Fruit fly (Drosophila melanogaster): ENCODE data around the gene CG16984.

The CG16984 gene

dm6 chr3L:2552116-2552843 is 43.3 kb upstream of the CG16984 start (continued):
- TF ChIP-seq CG3032 (tag; optimal IDR thresholded peaks at IDR 0.05) (peak; percentile 97), Lpt (GFP tag; optimal IDR thresholded peaks at IDR 0.05) (peak; percentile 65), CG6854 (GFP tag; optimal IDR thresholded peaks at IDR 0.05) (peak; percentile 74), fd85E (GFP tag; optimal IDR thresholded peaks at IDR 0.05) (peak; percentile 82), CG34406 (GFP tag; optimal IDR thresholded peaks at IDR 0.05) (peak; percentile 95), CG15336 (GFP tag; IDR thresholded peaks at IDR 0.05) (peak; percentile 77), Blimp-1 (GFP tag; optimal IDR thresholded peaks at IDR 0.05) (peak; percentile 54), dsx (GFP tag; optimal IDR thresholded peaks at IDR 0.05; ENCODE audit: poor library complexity, severe bottlenecking) (peak; percentile 97), Hr38 (GFP tag; optimal IDR thresholded peaks at IDR 0.05) (no peak), CG6163 (GFP tag; IDR thresholded peaks at IDR 0.05) (peak; percentile 96), Sox15 (GFP tag; optimal IDR thresholded peaks at IDR 0.05) (peak; percentile 92), CG1621 (tag; optimal IDR thresholded peaks at IDR 0.05) (peak; percentile 93), CG3919 (GFP tag; optimal IDR thresholded peaks at IDR 0.05) (peak; percentile 96), eg (GFP tag; IDR thresholded peaks at IDR 0.05) (peak; percentile 84), Gug (GFP tag; IDR thresholded peaks at IDR 0.05) (peak; percentile 75), CG4318 (GFP tag; optimal IDR thresholded peaks at IDR 0.05) (peak; percentile 55), CG6808 (GFP tag; optimal IDR thresholded peaks at IDR 0.05) (peak; percentile 91), OdsH (GFP tag; optimal IDR thresholded peaks at IDR 0.05) (peak; percentile 91), fkh (GFP tag; optimal IDR thresholded peaks at IDR 0.05) (no peak), Met (GFP tag; optimal IDR thresholded peaks at IDR 0.05) (peak; percentile 95), pdm3 (GFP tag; optimal IDR thresholded peaks at IDR 0.05) (peak; percentile 96), CG10669 (GFP tag; optimal IDR thresholded peaks at IDR 0.05) (peak; percentile 97), topi (GFP tag; optimal IDR thresholded peaks at IDR 0.05) (peak; percentile 96)

dm6 chr3L:2552844-2553839 is 42.4 kb upstream of the CG16984 start:
- TF ChIP-seq spab (GFP tag; optimal IDR thresholded peaks at IDR 0.05) (peak; percentile 1), dsx (GFP tag; optimal IDR thresholded peaks at IDR 0.05; ENCODE audit: poor library complexity, severe bottlenecking) (peak; percentile 53), CG8119 (GFP tag; IDR thresholded peaks at IDR 0.05) (peak; percentile 78), pdm3 (GFP tag; optimal IDR thresholded peaks at IDR 0.05) (no peak), CG16779 (tag; optimal IDR thresholded peaks at IDR 0.05) (peak; percentile 77), OdsH (GFP tag; optimal IDR thresholded peaks at IDR 0.05) (peak; percentile 19), CG11294 (GFP tag; IDR thresholded peaks at IDR 0.05) (no peak; the same call in 1 of the 2 replicates), CG8319 (GFP tag; optimal IDR thresholded peaks at IDR 0.05) (no peak), Blimp-1 (GFP tag; optimal IDR thresholded peaks at IDR 0.05) (peak; percentile 55), vri (GFP tag; optimal IDR thresholded peaks at IDR 0.05) (peak; percentile 49), Gug (GFP tag; IDR thresholded peaks at IDR 0.05) (no peak), eg (GFP tag; IDR thresholded peaks at IDR 0.05) (peak; percentile 88), CG6854 (GFP tag; optimal IDR thresholded peaks at IDR 0.05) (peak; percentile 41), CG6808 (GFP tag; optimal IDR thresholded peaks at IDR 0.05) (peak; percentile 48), esn (GFP tag; optimal IDR thresholded peaks at IDR 0.05) (no peak), Eip78C (GFP tag) (no peak), CG31627 (GFP tag; optimal IDR thresholded peaks at IDR 0.05) (no peak), CG7368 (GFP tag; optimal IDR thresholded peaks at IDR 0.05) (no peak), CG4318 (GFP tag; optimal IDR thresholded peaks at IDR 0.05) (no peak), CG11902 (GFP tag; optimal IDR thresholded peaks at IDR 0.05) (no peak), CG34406 (GFP tag; optimal IDR thresholded peaks at IDR 0.05) (no peak), salr (GFP tag; optimal IDR thresholded peaks at IDR 0.05) (peak in 1 of 2 experiments; percentile 47), Smox (GFP tag; optimal IDR thresholded peaks at IDR 0.05) (no peak), fd85E (GFP tag; optimal IDR thresholded peaks at IDR 0.05) (no peak), CG6276 (GFP tag; optimal IDR thresholded peaks at IDR 0.05) (no peak), CG10669 (GFP tag; optimal IDR thresholded peaks at IDR 0.05) (peak; percentile 26), net (GFP tag; optimal IDR thresholded peaks at IDR 0.05) (peak; percentile 50), Eip75B (GFP tag; optimal IDR thresholded peaks at IDR 0.05) (peak; percentile 15), Sox14 (GFP tag; optimal IDR thresholded peaks at IDR 0.05) (peak; percentile 7), CG8632 (GFP tag; optimal IDR thresholded peaks at IDR 0.05) (no peak), Hr39 (GFP tag; optimal IDR thresholded peaks at IDR 0.05) (no peak), CG9139 (GFP tag; optimal IDR thresholded peaks at IDR 0.05) (peak; percentile 82), fd59A (GFP tag; optimal IDR thresholded peaks at IDR 0.05) (no peak)

Measured in whole organism, prepupa.